Worm (Caenorhabditis elegans) whole organism, L3 larva: ENCODE measurements around the gene pals-31.

Source experiments
- lin-39 ChIP-seq: fragments of 150-350 bp; optimal IDR thresholded peaks from 2 replicates; lab custom pipeline; 2018; ENCODE audit warnings: missing biosample characterization, missing genetic modification reagents, missing genetic modification characterization
- mdl-1 ChIP-seq: fragments of 150-350 bp; optimal IDR thresholded peaks from 2 replicates; lab custom pipeline; 2014; ENCODE audit warnings: missing biosample characterization, missing genetic modification characterization
- pha-4 ChIP-seq: fragments of 150-350 bp; optimal IDR thresholded peaks from 2 replicates; lab custom pipeline; 2014; ENCODE audit warnings: missing biosample characterization, missing genetic modification reagents, missing genetic modification characterization
- pqm-1 ChIP-seq: fragments of 150-350 bp; optimal IDR thresholded peaks from 2 replicates; lab custom pipeline; 2017; ENCODE audit warnings: missing biosample characterization, missing genetic modification characterization, inconsistent platforms
- unc-62 ChIP-seq: fragments of 150-350 bp; sonication (generic microtip); optimal IDR thresholded peaks from 4 replicates; lab custom pipeline; 2014; ENCODE audit warnings: missing biosample characterization, missing genetic modification reagents, missing genetic modification characterization

ce11 chrV:604105-604504 lies 32.3 kb upstream of the pals-31 start, which contains the start of gene srlf-37:
- TF ChIP-seq lin-39, result no peak
- TF ChIP-seq pha-4 (tag; lab: Kevin White, UChicago), result no peak
- no peak for TF ChIP-seq pqm-1
- no peak for TF ChIP-seq unc-62 (GFP tag; lab: Kevin White, UChicago)
- TF ChIP-seq mdl-1 (tag; lab: Kevin White, UChicago), result no peak
